Fruit fly (Drosophila melanogaster): ENCODE data around the gene Cpr72Eb.

Gene Cpr72Eb

dm6 chr3L:16412394-16412950 is 47.8 kb downstream of the Cpr72Eb start, which contains the start of gene Serinc (continued):
- TF ChIP-seq br (optimal IDR thresholded peaks at IDR 0.05) (no peak), Mrtf (GFP tag; IDR thresholded peaks at IDR 0.05) (no peak), rib (GFP tag; IDR thresholded peaks at IDR 0.05) (no peak), p53 (GFP tag; optimal IDR thresholded peaks at IDR 0.05) (peak; percentile 6), twi (tag; optimal IDR thresholded peaks at IDR 0.05) (peak; percentile 46), CG10267 (tag; optimal IDR thresholded peaks at IDR 0.05) (peak; percentile 81), shn (GFP tag; optimal IDR thresholded peaks at IDR 0.05) (peak; percentile 46), pita (GFP tag; optimal IDR thresholded peaks at IDR 0.05) (peak; percentile 49), CkIIα-i1 (GFP tag; IDR thresholded peaks at IDR 0.05) (no peak), Ets65A (GFP tag) (peak; percentile 97), CG16813 (GFP tag; IDR thresholded peaks at IDR 0.05; ENCODE audit: partially characterized antibody) (peak; percentile 98), ci (GFP tag; IDR thresholded peaks at IDR 0.05) (peak; percentile 74), CG2889 (GFP tag; IDR thresholded peaks at IDR 0.05) (no peak), jigr1 (GFP tag; IDR thresholded peaks at IDR 0.05) (no peak; the same call in 2 of the 3 replicates), Nf-YB (GFP tag; optimal IDR thresholded peaks at IDR 0.05) (peak; percentile 37), maf-S (GFP tag; optimal IDR thresholded peaks at IDR 0.05) (peak; percentile 50), nerfin-2 (GFP tag; IDR thresholded peaks at IDR 0.05; ENCODE audit: partially characterized antibody) (peak; percentile 90), wek (GFP tag; optimal IDR thresholded peaks at IDR 0.05) (peak; percentile 6), Pdp1 (GFP tag; optimal IDR thresholded peaks at IDR 0.05) (peak; percentile 41 to 47), CG6854 (GFP tag; optimal IDR thresholded peaks at IDR 0.05) (no peak), CG4424 (GFP tag; optimal IDR thresholded peaks at IDR 0.05) (peak; percentile 69), tup (GFP tag; optimal IDR thresholded peaks at IDR 0.05) (no peak), Ada2b (GFP tag; IDR thresholded peaks at IDR 0.05) (peak; percentile 21; the same call in 1 of the 2 replicates), Deaf1 (tag; optimal IDR thresholded peaks at IDR 0.05) (no peak), exex (tag; optimal IDR thresholded peaks at IDR 0.05) (peak; percentile 15), ssp (GFP tag; IDR thresholded peaks at IDR 0.05) (peak; percentile 39), CG7357 (GFP tag; IDR thresholded peaks at IDR 0.05) (no peak), CG16815 (GFP tag; optimal IDR thresholded peaks at IDR 0.05) (peak; percentile 26), Sry-δ (GFP tag; optimal IDR thresholded peaks at IDR 0.05) (peak; percentile 97), Meics (GFP tag; optimal IDR thresholded peaks at IDR 0.05) (peak; percentile 57), CG31365 (tag; optimal IDR thresholded peaks at IDR 0.05) (peak; percentile 75), CG7372 (GFP tag; IDR thresholded peaks at IDR 0.05) (0 out of 2 replicates have a peak, but pooled peaks have one; percentile 28), CG31224 (GFP tag; IDR thresholded peaks at IDR 0.05) (0 out of 2 replicates have a peak, but pooled peaks have one; percentile 16), tio (GFP tag; optimal IDR thresholded peaks at IDR 0.05) (no peak), CG8478 (optimal IDR thresholded peaks at IDR 0.05) (no peak), CG10431 (GFP tag; optimal IDR thresholded peaks at IDR 0.05) (peak; percentile 14), tap (tag; optimal IDR thresholded peaks at IDR 0.05) (no peak), CrebB (tag; optimal IDR thresholded peaks at IDR 0.05) (peak; percentile 61), sens-2 (GFP tag; IDR thresholded peaks at IDR 0.05) (no peak), CG16863 (GFP tag; optimal IDR thresholded peaks at IDR 0.05) (peak; percentile 55), bcd (GFP tag; optimal IDR thresholded peaks at IDR 0.05) (peak; percentile 65), pnt (GFP tag; optimal IDR thresholded peaks at IDR 0.05) (no peak), crp (GFP tag; optimal IDR thresholded peaks at IDR 0.05) (peak in 1 of 2 experiments; percentile 50), lmd (GFP tag; IDR thresholded peaks at IDR 0.05) (no peak; the same call in 1 of the 2 replicates), CG32772 (GFP tag; IDR thresholded peaks at IDR 0.05) (peak; percentile 41; the same call in 1 of the 2 replicates), ac (GFP tag; optimal IDR thresholded peaks at IDR 0.05) (no peak), Usf (GFP tag; optimal IDR thresholded peaks at IDR 0.05) (no peak), CG14965 (GFP tag; optimal IDR thresholded peaks at IDR 0.05; ENCODE audit: borderline replicate concordance) (peak; percentile 99), CG6791 (GFP tag; IDR thresholded peaks at IDR 0.05; ENCODE audit: partially characterized antibody) (peak; percentile 96), CG4328 (GFP tag; optimal IDR thresholded peaks at IDR 0.05) (peak; percentile 15), CG10979 (tag; optimal IDR thresholded peaks at IDR 0.05) (peak; percentile 57)
